Worm (Caenorhabditis elegans): Measurements from ENCODE around the gene lsm-3.
A peak's percentile ranks its signal among the peaks of the same experiment; 100 is the strongest.

lsm-3 gene

DNA sequence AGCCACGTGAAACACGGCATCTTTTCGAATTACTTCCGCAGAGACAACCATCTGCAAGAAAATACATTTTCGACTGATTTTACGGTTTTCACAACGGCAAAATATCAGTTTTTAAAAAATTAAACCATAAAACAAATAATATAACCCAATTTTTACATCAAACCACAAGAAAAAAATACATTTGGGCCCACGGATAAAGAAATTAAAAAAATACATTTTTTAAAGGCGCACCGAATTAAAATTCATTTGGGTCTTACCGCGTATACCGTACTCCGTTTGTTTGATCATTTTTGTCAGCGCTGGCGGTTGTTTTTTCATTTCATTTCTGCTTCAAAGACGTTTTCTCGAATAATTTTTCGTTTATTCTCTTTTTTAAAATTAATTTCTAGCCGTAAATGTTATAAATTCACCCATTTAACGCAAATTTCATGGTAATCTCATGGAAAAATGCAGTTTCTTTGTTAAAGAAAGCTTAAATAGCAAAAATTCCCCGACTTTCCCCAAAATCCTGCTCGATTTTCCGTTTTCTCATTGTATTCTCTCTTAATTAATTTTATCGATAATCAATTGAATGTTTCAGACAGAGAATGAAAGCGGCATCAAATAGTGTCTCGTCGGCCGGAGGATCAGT is 33.7 kb upstream of the lsm-3 start, which contains the start of the genes rec-8 and mex-5 (continued):
- TF ChIP-seq nhr-179 (tag; optimal IDR thresholded peaks at IDR 0.05): no peak
- no peak for TF ChIP-seq tbx-9 (tag; optimal IDR thresholded peaks at IDR 0.05; ENCODE audit: borderline replicate concordance)
- TF ChIP-seq athp-1 (tag; optimal IDR thresholded peaks at IDR 0.05): peak; percentile 31
- TF ChIP-seq unc-62 (GFP tag; optimal IDR thresholded peaks at IDR 0.05): no peak
- no peak for TF ChIP-seq K11D2.4 (GFP tag; IDR thresholded peaks at IDR 0.05)
- no peak for TF ChIP-seq sea-2 (GFP tag; IDR thresholded peaks at IDR 0.05)
- TF ChIP-seq mes-4 (tag; optimal IDR thresholded peaks at IDR 0.05): no peak
- 0 out of 2 replicates have a peak, but pooled peaks have one; percentile 52 for TF ChIP-seq ztf-25 (GFP tag; IDR thresholded peaks at IDR 0.05)
- peak in 2 of 3 experiments; percentile 55 to 84 for TF ChIP-seq lin-35 (GFP tag; optimal IDR thresholded peaks at IDR 0.05)
- no peak for TF ChIP-seq ztf-28 (GFP tag; IDR thresholded peaks at IDR 0.05)
- no peak for TF ChIP-seq let-607 (tag; optimal IDR thresholded peaks at IDR 0.05)
- no peak for TF ChIP-seq ZK185.1 (tag; optimal IDR thresholded peaks at IDR 0.05; ENCODE audit: poor library complexity, severe bottlenecking)
- no peak for TF ChIP-seq chd-7 (tag; optimal IDR thresholded peaks at IDR 0.05)
- TF ChIP-seq ceh-100 (GFP tag; IDR thresholded peaks at IDR 0.05): no peak
- TF ChIP-seq madf-3 (GFP tag; IDR thresholded peaks at IDR 0.05): 0 out of 2 replicates have a peak, but pooled peaks have one; percentile 29
- peak; percentile 89 for TF ChIP-seq D2030.7 (GFP tag; IDR thresholded peaks at IDR 0.05)
- no peak for TF ChIP-seq Y56A3A.18 (GFP tag; IDR thresholded peaks at IDR 0.05)
- TF ChIP-seq dpff-1 (tag; optimal IDR thresholded peaks at IDR 0.05): no peak
- peak; percentile 68; the same call in 1 of the 2 replicates for TF ChIP-seq Y95B8A.8 (GFP tag; IDR thresholded peaks at IDR 0.05)
- TF ChIP-seq tbp1 (GFP tag; optimal IDR thresholded peaks at IDR 0.05): peak; percentile 53
- no peak for TF ChIP-seq rec-8 (tag; optimal IDR thresholded peaks at IDR 0.05)
- no peak for TF ChIP-seq aptf-3 (GFP tag; IDR thresholded peaks at IDR 0.05)
- no peak for TF ChIP-seq F22D6.2 (tag; optimal IDR thresholded peaks at IDR 0.05)
- no peak for TF ChIP-seq K12H6.12 (tag; optimal IDR thresholded peaks at IDR 0.05)
- TF ChIP-seq Y53F4B.3 (GFP tag; IDR thresholded peaks at IDR 0.05): no peak
- TF ChIP-seq lir-1 (GFP tag; conservative IDR thresholded peaks at IDR 0.05): peak; percentile 7; the same call in 1 of the 2 replicates
- no peak for TF ChIP-seq F10E7.11 (tag; optimal IDR thresholded peaks at IDR 0.05)
- peak; percentile 90 for TF ChIP-seq unc-130 (GFP tag; optimal IDR thresholded peaks at IDR 0.05)
- no peak for TF ChIP-seq cebp-2 (GFP tag; IDR thresholded peaks at IDR 0.05)
- peak; percentile 96 for TF ChIP-seq hsf-1 (GFP tag; IDR thresholded peaks at IDR 0.05)
- no peak for TF ChIP-seq ztf-26 (tag; optimal IDR thresholded peaks at IDR 0.05)
- TF ChIP-seq zim-3 (tag; optimal IDR thresholded peaks at IDR 0.05): no peak
- no peak for TF ChIP-seq attf-3 (GFP tag; conservative IDR thresholded peaks at IDR 0.05)
- TF ChIP-seq fkh-3 (tag; optimal IDR thresholded peaks at IDR 0.05): no peak
- TF ChIP-seq hlh-26 (GFP tag; conservative IDR thresholded peaks at IDR 0.05): no peak
- TF ChIP-seq F57A8.1 (GFP tag; optimal IDR thresholded peaks at IDR 0.05): no peak
- no peak for TF ChIP-seq bed-2 (GFP tag; IDR thresholded peaks at IDR 0.05)
- no peak for TF ChIP-seq nhr-90 (tag; optimal IDR thresholded peaks at IDR 0.05)
- no peak for TF ChIP-seq lag-1 (GFP tag; IDR thresholded peaks at IDR 0.05)
- TF ChIP-seq madf-10 (tag; optimal IDR thresholded peaks at IDR 0.05): no peak
- peak; percentile 82 for TF ChIP-seq snpc-1.1 (tag; optimal IDR thresholded peaks at IDR 0.05; ENCODE audit: insufficient read depth)
- no peak for TF ChIP-seq ets-4 (GFP tag; optimal IDR thresholded peaks at IDR 0.05)
- TF ChIP-seq ama-1 (optimal IDR thresholded peaks at IDR 0.05): no peak
- TF ChIP-seq ama-1 (GFP tag; optimal IDR thresholded peaks at IDR 0.05): no peak
- TF ChIP-seq madf-8 (GFP tag; conservative IDR thresholded peaks at IDR 0.05): peak; percentile 94
- TF ChIP-seq F23B12.7 (tag; optimal IDR thresholded peaks at IDR 0.05; ENCODE audit: insufficient read depth): no peak
